Fruit fly (Drosophila melanogaster): ENCODE results near the gene CG17544.

- TF ChIP-seq EcR (GFP tag; optimal IDR thresholded peaks at IDR 0.05) (no peak), Dll (optimal IDR thresholded peaks at IDR 0.05) (no peak), usp (GFP tag; optimal IDR thresholded peaks at IDR 0.05) (no peak)
These were observed 8.5 kb downstream of the CG17544 start, which contains the start of gene CG17549 for dm6 chr2L:19389749-19390148.

All from whole organism.